Worm (Caenorhabditis elegans) whole organism, L1 larva: Measurements from ENCODE around the gene plc-1.

Source experiments
- aly-2 ChIP-seq: fragments of 150-350 bp; optimal IDR thresholded peaks from 2 replicates; lab custom pipeline; 2014; ENCODE audit warnings: missing biosample characterization, missing genetic modification characterization
- nhr-77 ChIP-seq: fragments of 150-350 bp; optimal IDR thresholded peaks from 2 replicates; lab custom pipeline; 2014; ENCODE audit warnings: missing biosample characterization, missing genetic modification characterization

- no peak for TF ChIP-seq aly-2 (tag; lab: Kevin White, UChicago)
- no peak for TF ChIP-seq nhr-77
These were observed 75.1 kb downstream of the plc-1 start for ce11 chrX:10763383-10763782.
